Worm (Caenorhabditis elegans) whole organism, L2 larva: ENCODE measurements around the gene jbts-14.

ENCODE experiments used
- ceh-82 ChIP-seq: fragments of 150-350 bp; optimal IDR thresholded peaks from 2 replicates; lab custom pipeline; 2014; ENCODE audit warnings: missing biosample characterization, missing genetic modification characterization
- fos-1 ChIP-seq: fragments of 150-350 bp; optimal IDR thresholded peaks from 2 replicates; lab custom pipeline; 2014; ENCODE audit warnings: missing biosample characterization, missing genetic modification characterization
- nhr-237 ChIP-seq: fragments of 150-350 bp; optimal IDR thresholded peaks from 2 replicates; lab custom pipeline; 2014; ENCODE audit warnings: missing biosample characterization, missing genetic modification characterization
- nhr-77 ChIP-seq: fragments of 150-350 bp; optimal IDR thresholded peaks from 2 replicates; lab custom pipeline; 2014; ENCODE audit warnings: missing biosample characterization, missing genetic modification characterization

ce11 chrX:8660909-8661308 is 43.2 kb upstream of the jbts-14 start:
- no peak for TF ChIP-seq nhr-237
- TF ChIP-seq nhr-77 (tag; lab: Kevin White, UChicago) = no peak
- TF ChIP-seq ceh-82 = no peak
- TF ChIP-seq fos-1 (tag; lab: Kevin White, UChicago) = no peak
